Fruit fly (Drosophila melanogaster): ENCODE results near the gene bark.

DNA sequence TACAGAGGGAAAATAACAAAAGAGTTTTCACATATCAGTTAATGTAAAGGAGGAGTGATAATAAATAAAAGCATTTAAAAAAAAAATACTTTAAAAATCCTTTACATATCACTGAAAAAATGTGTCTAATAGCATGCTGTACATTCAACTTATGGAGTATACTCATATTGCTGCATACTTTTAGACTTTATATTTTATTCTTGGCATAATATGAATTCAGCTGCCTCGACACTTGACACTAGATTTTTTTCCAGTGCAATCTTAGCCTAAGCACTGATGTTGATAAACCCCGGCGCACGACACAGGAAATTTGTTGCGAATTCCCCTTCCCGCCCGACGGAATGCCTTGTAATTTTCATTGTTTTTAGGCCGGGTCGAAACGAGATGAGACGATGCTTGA, 46.5 kb upstream of the bark start:
- no peak for TF ChIP-seq Mio (GFP tag; optimal IDR thresholded peaks at IDR 0.05)
- TF ChIP-seq psq (GFP tag; optimal IDR thresholded peaks at IDR 0.05) = no peak
- TF ChIP-seq Vsx2 (GFP tag; optimal IDR thresholded peaks at IDR 0.05; ENCODE audit: partially characterized antibody) = no peak
- TF ChIP-seq Dfd (GFP tag; optimal IDR thresholded peaks at IDR 0.05) = no peak
- TF ChIP-seq fru (GFP tag; optimal IDR thresholded peaks at IDR 0.05) = no peak
- no peak for TF ChIP-seq jim (GFP tag; optimal IDR thresholded peaks at IDR 0.05)
- TF ChIP-seq h (GFP tag; optimal IDR thresholded peaks at IDR 0.05) = no peak
- no peak for TF ChIP-seq lola (GFP tag; optimal IDR thresholded peaks at IDR 0.05)
- no peak for TF ChIP-seq OdsH (GFP tag; optimal IDR thresholded peaks at IDR 0.05)
- TF ChIP-seq br (GFP tag; optimal IDR thresholded peaks at IDR 0.05) = no peak
- no peak for TF ChIP-seq pan (optimal IDR thresholded peaks at IDR 0.05)
- TF ChIP-seq rgr (GFP tag; optimal IDR thresholded peaks at IDR 0.05) = no peak
- no peak for TF ChIP-seq Hr83 (GFP tag; optimal IDR thresholded peaks at IDR 0.05; ENCODE audit: poor library complexity, severe bottlenecking)
- TF ChIP-seq Dif (GFP tag; optimal IDR thresholded peaks at IDR 0.05; ENCODE audit: partially characterized antibody) = no peak

Measured in whole organism, wandering third instar larva.